Fruit fly (Drosophila melanogaster) whole organism, prepupa: Measurements from ENCODE around the gene Dbct.

ENCODE experiments used
- Blimp-1 ChIP-seq: fragments of 200-800 bp; sonication (Bioruptor generic); optimal IDR thresholded peaks from 3 replicates; lab custom pipeline; 2017; ENCODE audit warnings: missing biosample characterization, missing genetic modification characterization, mild to moderate bottlenecking, moderate library complexity, missing genetic modification reagents
- CG10631 ChIP-seq: fragments of 200-800 bp; sonication (Bioruptor generic); optimal IDR thresholded peaks from 2 replicates; lab custom pipeline; 2016; ENCODE audit warnings: missing biosample characterization, missing genetic modification characterization
- CG10669 ChIP-seq: fragments of 200-800 bp; sonication (Bioruptor generic); optimal IDR thresholded peaks from 3 replicates; lab custom pipeline; 2018; ENCODE audit warnings: missing biosample characterization, mild to moderate bottlenecking, missing genetic modification characterization, moderate library complexity
- CG11294 ChIP-seq: fragments of 200-800 bp; sonication (Bioruptor generic); IDR thresholded peaks from 2 replicates; pipeline ENCODE4 v1.3.6; 2022; ENCODE audit warnings: missing biosample characterization, missing genetic modification characterization
- CG11762 ChIP-seq: fragments of 200-800 bp; sonication (Bioruptor generic); optimal IDR thresholded peaks from 3 replicates; lab custom pipeline; 2016; ENCODE audit warnings: missing biosample characterization, missing genetic modification characterization; ENCODE audit not compliant: insufficient read depth
- CG15336 ChIP-seq: fragments of 200-800 bp; sonication (Bioruptor generic); IDR thresholded peaks from 2 replicates; pipeline ENCODE4 v1.3.6; 2022; ENCODE audit warnings: missing biosample characterization, missing genetic modification characterization
- CG1621 ChIP-seq: fragments of 200-800 bp; sonication (Bioruptor generic); optimal IDR thresholded peaks from 3 replicates; lab custom pipeline; 2018; ENCODE audit warnings: missing biosample characterization, mild to moderate bottlenecking, missing genetic modification characterization
- CG16779 ChIP-seq: fragments of 200-800 bp; sonication (Bioruptor generic); optimal IDR thresholded peaks from 3 replicates; lab custom pipeline; 2017; ENCODE audit warnings: missing biosample characterization, mild to moderate bottlenecking, missing genetic modification characterization
- CG3032 ChIP-seq: fragments of 200-800 bp; optimal IDR thresholded peaks from 2 replicates; lab custom pipeline; 2019; ENCODE audit warnings: missing biosample characterization, mild to moderate bottlenecking, missing genetic modification characterization, moderate library complexity
- CG34406 ChIP-seq: fragments of 200-800 bp; sonication (Bioruptor generic); optimal IDR thresholded peaks from 3 replicates; lab custom pipeline; 2016; ENCODE audit warnings: missing biosample characterization, missing genetic modification characterization
- CG4318 ChIP-seq: fragments of 200-800 bp; sonication (Bioruptor generic); optimal IDR thresholded peaks from 3 replicates; lab custom pipeline; 2017; ENCODE audit warnings: missing biosample characterization, mild to moderate bottlenecking, missing genetic modification characterization
- CG6163 ChIP-seq: fragments of 200-800 bp; sonication (Bioruptor generic); IDR thresholded peaks from 3 replicates; pipeline ENCODE4 v1.3.6; 2022; ENCODE audit warnings: missing biosample characterization, missing genetic modification characterization
- CG6792 ChIP-seq: fragments of 200-800 bp; sonication (Bioruptor generic); optimal IDR thresholded peaks from 3 replicates; lab custom pipeline; 2016; ENCODE audit warnings: missing biosample characterization, missing genetic modification characterization
- CG6808 ChIP-seq: fragments of 200-800 bp; sonication (Bioruptor generic); optimal IDR thresholded peaks from 3 replicates; lab custom pipeline; 2017; ENCODE audit warnings: missing biosample characterization, missing genetic modification characterization, mild to moderate bottlenecking, moderate library complexity, missing genetic modification reagents
- CG6854 ChIP-seq: fragments of 200-800 bp; sonication (Bioruptor generic); optimal IDR thresholded peaks from 2 replicates; lab custom pipeline; 2017; ENCODE audit warnings: missing biosample characterization, mild to moderate bottlenecking, missing genetic modification characterization
- CG7368 ChIP-seq: fragments of 200-800 bp; sonication (Bioruptor generic); optimal IDR thresholded peaks from 3 replicates; lab custom pipeline; 2016; ENCODE audit warnings: missing biosample characterization, missing genetic modification characterization
- CG8319 ChIP-seq: fragments of 200-800 bp; sonication (Bioruptor generic); optimal IDR thresholded peaks from 3 replicates; lab custom pipeline; 2016; ENCODE audit warnings: missing biosample characterization, missing genetic modification characterization
- CG8632 ChIP-seq: fragments of 200-800 bp; sonication (Bioruptor generic); optimal IDR thresholded peaks from 3 replicates; lab custom pipeline; 2016; ENCODE audit warnings: missing biosample characterization, missing genetic modification characterization
- CG9139 ChIP-seq: fragments of 200-800 bp; sonication (Bioruptor generic); optimal IDR thresholded peaks from 3 replicates; lab custom pipeline; 2017; ENCODE audit warnings: missing biosample characterization, mild to moderate bottlenecking, missing genetic modification characterization
- Eip75B ChIP-seq: fragments of 200-800 bp; sonication (Bioruptor generic); optimal IDR thresholded peaks from 3 replicates; lab custom pipeline; 2016; ENCODE audit warnings: missing biosample characterization, missing genetic modification characterization
- Eip78C ChIP-seq: fragments of 200-800 bp; sonication (Bioruptor generic); peaks from one replicate; lab custom pipeline; 2016; ENCODE audit warnings: missing biosample characterization, missing genetic modification characterization
- Ets21C ChIP-seq: fragments of 200-800 bp; sonication (Bioruptor generic); optimal IDR thresholded peaks from 3 replicates; lab custom pipeline; 2016; ENCODE audit warnings: missing biosample characterization, missing genetic modification characterization
- Ets96B ChIP-seq: fragments of 200-800 bp; optimal IDR thresholded peaks from 2 replicates; lab custom pipeline; 2019; ENCODE audit warnings: missing biosample characterization, mild to moderate bottlenecking, missing genetic modification characterization, moderate library complexity
- Gug ChIP-seq: fragments of 200-800 bp; sonication (Bioruptor generic); IDR thresholded peaks from 2 replicates; pipeline ENCODE4 v1.3.6; 2022; ENCODE audit warnings: missing biosample characterization, missing genetic modification characterization
- Hr4 ChIP-seq: fragments of 200-800 bp; sonication (Bioruptor generic); optimal IDR thresholded peaks from 3 replicates; lab custom pipeline; 2016; ENCODE audit warnings: missing biosample characterization, missing genetic modification characterization
- Lpt ChIP-seq: fragments of 200-800 bp; sonication (Bioruptor generic); optimal IDR thresholded peaks from 3 replicates; lab custom pipeline; 2016; ENCODE audit warnings: missing biosample characterization, missing genetic modification characterization
- Met ChIP-seq: fragments of 200-800 bp; sonication (Bioruptor generic); optimal IDR thresholded peaks from 3 replicates; lab custom pipeline; 2016; ENCODE audit warnings: missing biosample characterization, missing genetic modification characterization
- OdsH ChIP-seq: fragments of 200-800 bp; sonication (Bioruptor generic); optimal IDR thresholded peaks from 3 replicates; lab custom pipeline; 2016; ENCODE audit warnings: missing biosample characterization, missing genetic modification characterization
- Smox ChIP-seq: fragments of 200-800 bp; sonication (Bioruptor generic); optimal IDR thresholded peaks from 3 replicates; lab custom pipeline; 2016; ENCODE audit warnings: missing biosample characterization, missing genetic modification characterization
- Sox14 ChIP-seq: fragments of 200-800 bp; sonication (Bioruptor generic); optimal IDR thresholded peaks from 3 replicates; lab custom pipeline; 2016; ENCODE audit warnings: missing biosample characterization, missing genetic modification characterization
- Sox15 ChIP-seq: fragments of 200-800 bp; sonication (Bioruptor generic); optimal IDR thresholded peaks from 3 replicates; lab custom pipeline; 2016; ENCODE audit warnings: missing biosample characterization, missing genetic modification characterization
- achi ChIP-seq: fragments of 200-800 bp; sonication (Bioruptor generic); optimal IDR thresholded peaks from 3 replicates; lab custom pipeline; 2016; ENCODE audit warnings: missing biosample characterization, missing genetic modification characterization
- acj6 ChIP-seq: fragments of 200-800 bp; sonication (Bioruptor generic); optimal IDR thresholded peaks from 3 replicates; lab custom pipeline; 2016; ENCODE audit warnings: missing biosample characterization, missing genetic modification characterization
- cyc ChIP-seq: fragments of 200-800 bp; sonication (Bioruptor generic); optimal IDR thresholded peaks from 3 replicates; lab custom pipeline; 2016; ENCODE audit warnings: missing biosample characterization, missing genetic modification characterization
- dsx ChIP-seq: fragments of 200-800 bp; optimal IDR thresholded peaks from 3 replicates; lab custom pipeline; 2019; ENCODE audit warnings: missing biosample characterization, mild to moderate bottlenecking, missing genetic modification characterization, moderate library complexity; ENCODE audit not compliant: poor library complexity, severe bottlenecking
- eg ChIP-seq: fragments of 200-800 bp; sonication (Bioruptor generic); IDR thresholded peaks from 3 replicates; pipeline ENCODE4 v1.3.6; 2022; ENCODE audit warnings: missing biosample characterization, missing genetic modification characterization
- fd85E ChIP-seq: fragments of 200-800 bp; sonication (Bioruptor generic); optimal IDR thresholded peaks from 3 replicates; lab custom pipeline; 2016; ENCODE audit warnings: missing biosample characterization, missing genetic modification characterization
- fkh ChIP-seq: fragments of 200-800 bp; sonication (Bioruptor generic); optimal IDR thresholded peaks from 3 replicates; lab custom pipeline; 2017; ENCODE audit warnings: missing biosample characterization, mild to moderate bottlenecking, missing genetic modification characterization, moderate library complexity
- lz ChIP-seq: fragments of 200-800 bp; sonication (Bioruptor generic); optimal IDR thresholded peaks from 3 replicates; lab custom pipeline; 2016; ENCODE audit warnings: missing biosample characterization, missing genetic modification characterization
- net ChIP-seq: fragments of 200-800 bp; sonication (Bioruptor generic); optimal IDR thresholded peaks from 3 replicates; lab custom pipeline; 2016; ENCODE audit warnings: missing biosample characterization, missing genetic modification characterization
- pdm3 ChIP-seq: fragments of 200-800 bp; sonication (Bioruptor generic); optimal IDR thresholded peaks from 3 replicates; lab custom pipeline; 2016; ENCODE audit warnings: missing biosample characterization, missing genetic modification characterization
- salr ChIP-seq, 2 experiments: fragments of 200-800 bp; sonication (Bioruptor generic); optimal IDR thresholded peaks; 3 replicates each; lab custom pipeline; 2016 to 2018; ENCODE audit warnings: missing biosample characterization in 2 of 2, missing genetic modification characterization in 2 of 2, mild to moderate bottlenecking in 1 of 2
- ss ChIP-seq, 2 experiments: fragments of 200-800 bp; sonication (Bioruptor generic); optimal IDR thresholded peaks; 2 replicates in 1 of 2; 3 replicates in 1 of 2; lab custom pipeline; 2017 to 2018; ENCODE audit warnings: mild to moderate bottlenecking in 2 of 2, missing biosample characterization in 2 of 2, missing genetic modification characterization in 2 of 2, moderate library complexity in 1 of 2
- svp ChIP-seq: fragments of 200-800 bp; sonication (Bioruptor generic); peaks from one replicate; lab custom pipeline; 2016; ENCODE audit warnings: missing biosample characterization, missing genetic modification characterization
- vri ChIP-seq: fragments of 200-800 bp; sonication (Bioruptor generic); optimal IDR thresholded peaks from 3 replicates; lab custom pipeline; 2016; ENCODE audit warnings: missing biosample characterization, mild to moderate bottlenecking, missing genetic modification characterization

Dbct gene

DNA sequence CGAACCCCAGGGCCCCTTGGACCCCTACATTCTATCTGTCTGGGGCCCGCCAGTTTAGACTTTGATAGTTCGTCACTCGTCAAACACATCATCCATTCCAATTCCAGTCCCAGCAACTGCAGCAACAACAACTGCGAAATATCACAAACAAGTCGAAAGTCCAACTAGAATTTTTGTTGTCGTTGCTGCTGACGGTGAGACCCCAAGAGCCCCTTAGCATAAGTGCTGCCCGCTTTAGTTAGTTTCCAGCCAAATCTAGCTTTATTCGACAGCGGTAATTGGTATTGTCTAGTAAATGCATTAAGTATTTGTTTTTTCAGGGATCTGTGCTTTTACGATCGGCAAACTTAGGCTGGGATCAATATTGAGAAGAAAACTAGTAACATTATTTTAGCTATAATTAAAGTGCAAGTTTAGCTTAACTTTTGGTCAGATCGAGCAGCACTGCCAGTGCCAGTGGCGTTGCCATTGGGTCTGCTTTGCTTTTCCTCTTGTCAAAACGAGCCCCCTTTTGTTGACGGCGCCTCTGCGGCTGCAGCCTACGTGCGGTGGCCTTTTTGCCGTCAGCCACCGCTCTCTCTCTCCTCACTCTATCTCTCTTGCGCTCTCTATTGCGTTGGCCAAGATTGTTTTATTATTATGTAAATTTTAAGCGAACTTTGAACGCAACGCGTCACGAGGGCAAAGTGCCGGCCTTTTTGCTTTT lies 11.1 kb upstream of the Dbct start (continued):
- peak; percentile 88 for TF ChIP-seq Sox14
- no peak for TF ChIP-seq CG6854 (GFP tag; lab: Kevin White, UChicago)
- peak; percentile 85 for TF ChIP-seq eg (GFP tag; lab: Robert Waterston, UW)
- peak; percentile 72 for TF ChIP-seq fkh
- peak; percentile 85 for TF ChIP-seq achi (GFP tag; lab: Kevin White, UChicago)
- TF ChIP-seq fd85E = peak; percentile 40
- peak; percentile 61 for TF ChIP-seq Ets21C (GFP tag; lab: Kevin White, UChicago)
- TF ChIP-seq CG11294 = peak; percentile 81
- peak; percentile 86 for TF ChIP-seq CG6163 (GFP tag; lab: Robert Waterston, UW)
- TF ChIP-seq acj6 = peak; percentile 88
- peak; percentile 95 for TF ChIP-seq Eip78C
- peak; percentile 90 for TF ChIP-seq CG6808
- peak; percentile 68 to 87 for TF ChIP-seq salr (GFP tag; optimal IDR thresholded peaks at IDR 0.05; lab: Kevin White, UChicago)
- TF ChIP-seq OdsH (GFP tag; lab: Kevin White, UChicago) = peak; percentile 89
- TF ChIP-seq Lpt (GFP tag; lab: Kevin White, UChicago) = peak; percentile 84
- TF ChIP-seq vri (GFP tag; lab: Kevin White, UChicago) = peak; percentile 81

DNA sequence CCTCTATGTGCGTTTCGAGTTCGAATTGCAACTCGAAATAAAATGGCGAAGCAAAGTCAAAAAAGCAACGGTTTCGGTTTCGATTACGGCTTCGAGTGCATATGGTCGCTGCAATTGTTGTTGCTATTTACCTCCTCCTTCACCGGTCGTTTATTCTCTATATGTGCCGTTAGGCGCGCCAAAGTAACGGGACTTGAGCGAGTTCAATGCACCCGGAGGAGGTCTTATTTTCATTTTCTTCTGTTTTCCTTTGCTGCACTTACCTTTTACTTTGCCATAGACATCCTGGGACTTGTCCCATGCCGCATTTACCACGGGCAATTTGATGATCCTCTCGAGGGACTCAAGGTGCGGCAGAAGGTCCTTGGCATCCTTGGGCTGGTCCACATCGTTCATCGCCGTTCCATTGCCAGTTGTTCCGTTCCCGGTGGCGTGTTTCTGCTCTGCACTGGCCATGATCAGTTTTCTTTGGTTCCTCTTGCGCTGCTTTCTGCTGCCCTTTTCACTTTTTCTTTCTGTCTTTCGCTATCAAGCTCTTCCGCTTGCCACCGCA lies 10.4 kb upstream of the Dbct start:
- no peak for TF ChIP-seq Smox
- peak; percentile 48 for TF ChIP-seq Blimp-1 (GFP tag; lab: Kevin White, UChicago)

DNA sequence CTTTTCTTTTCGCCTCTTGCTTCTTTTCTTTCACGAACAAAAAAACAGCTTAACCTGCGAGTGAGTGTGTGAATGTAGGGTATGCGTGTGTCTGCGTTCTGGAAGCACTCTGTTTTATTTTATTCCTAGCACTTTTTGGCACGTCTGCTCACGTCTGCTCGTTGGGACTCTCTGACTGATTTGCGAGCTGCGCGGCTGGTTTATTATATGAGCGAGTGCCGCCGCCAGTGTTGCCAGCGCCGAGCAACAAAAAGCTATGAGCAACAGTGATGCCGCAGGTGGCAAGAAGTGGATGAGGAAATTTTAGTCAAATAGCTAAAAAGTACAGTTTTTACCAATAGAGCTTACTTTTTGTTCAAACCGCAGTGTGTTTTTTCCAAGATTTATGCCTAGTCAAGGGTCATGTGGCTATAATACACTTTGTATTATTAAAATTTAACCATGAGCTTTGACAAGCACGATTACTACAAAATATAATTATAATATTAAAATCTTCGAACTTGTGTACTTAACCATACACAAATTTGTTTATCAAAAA lies 9.8 kb upstream of the Dbct start, which contains the start of gene Lsd-2:
Lsd-2 (minus strand) TSS at position 183 of the 538 bp plus-strand sequence.
- TF ChIP-seq Gug (GFP tag; lab: Robert Waterston, UW) (no peak), fkh (peak; percentile 12), dsx (GFP tag; lab: Kevin White, UChicago) (peak; percentile 30), CG8632 (GFP tag; lab: Kevin White, UChicago) (no peak), CG6163 (GFP tag; lab: Robert Waterston, UW) (peak; percentile 67; the same call in 2 of the 3 replicates), svp (GFP tag; lab: Kevin White, UChicago) (peak; percentile 90), CG7368 (GFP tag; lab: Kevin White, UChicago) (peak; percentile 40), Eip78C (peak; percentile 67), CG8319 (GFP tag; lab: Kevin White, UChicago) (no peak), CG4318 (GFP tag; lab: Kevin White, UChicago) (peak; percentile 24), CG6792 (GFP tag; lab: Kevin White, UChicago) (no peak), lz (no peak), Lpt (GFP tag; lab: Kevin White, UChicago) (no peak), net (GFP tag; lab: Kevin White, UChicago) (peak; percentile 37), Met (GFP tag; lab: Kevin White, UChicago) (peak; percentile 13), CG34406 (GFP tag; lab: Kevin White, UChicago) (no peak), CG16779 (peak; percentile 42), pdm3 (GFP tag; lab: Kevin White, UChicago) (peak; percentile 13), Sox14 (peak; percentile 63), acj6 (peak; percentile 4), OdsH (GFP tag; lab: Kevin White, UChicago) (no peak), Ets96B (tag; lab: Kevin White, UChicago) (no peak), CG10631 (GFP tag; lab: Kevin White, UChicago) (peak; percentile 0), ss (GFP tag; optimal IDR thresholded peaks at IDR 0.05; lab: Kevin White, UChicago) (peak; percentile 3 to 55), CG3032 (tag; lab: Kevin White, UChicago) (no peak), cyc (no peak), achi (GFP tag; lab: Kevin White, UChicago) (no peak), CG6854 (GFP tag; lab: Kevin White, UChicago) (peak; percentile 32), CG15336 (peak; percentile 59), CG1621 (tag; lab: Kevin White, UChicago) (no peak), Hr4 (GFP tag; lab: Kevin White, UChicago) (peak; percentile 20), Sox15 (no peak), CG11762 (no peak), CG9139 (peak; percentile 42), CG10669 (GFP tag; lab: Kevin White, UChicago) (peak; percentile 7), eg (GFP tag; lab: Robert Waterston, UW) (peak; percentile 56; the same call in 2 of the 3 replicates), Eip75B (GFP tag; lab: Kevin White, UChicago) (peak; percentile 51)
